Fruit fly (Drosophila melanogaster): Measurements from ENCODE around the gene CG14053.

- no peak for TF ChIP-seq psq (GFP tag; optimal IDR thresholded peaks at IDR 0.05)
- TF ChIP-seq CG9817 (tag; optimal IDR thresholded peaks at IDR 0.05) = no peak
- no peak for TF ChIP-seq CG8290 (GFP tag; optimal IDR thresholded peaks at IDR 0.05)
- no peak for TF ChIP-seq CG8290 (tag; optimal IDR thresholded peaks at IDR 0.05)
- TF ChIP-seq Dll (GFP tag; IDR thresholded peaks at IDR 0.05; ENCODE audit: partially characterized antibody) = no peak
- TF ChIP-seq Hsf (GFP tag; optimal IDR thresholded peaks at IDR 0.05) = no peak
- TF ChIP-seq fru (optimal IDR thresholded peaks at IDR 0.05) = no peak
- no peak for TF ChIP-seq Optix (GFP tag; IDR thresholded peaks at IDR 0.05)
- no peak for TF ChIP-seq CG10209 (GFP tag; optimal IDR thresholded peaks at IDR 0.05)
- TF ChIP-seq usp (GFP tag; optimal IDR thresholded peaks at IDR 0.05) = no peak
- no peak for TF ChIP-seq hth (optimal IDR thresholded peaks at IDR 0.05)
- no peak for TF ChIP-seq ranshi (GFP tag; IDR thresholded peaks at IDR 0.05)
Observed at dm6 chrX:2175265-2175795, 18.4 kb downstream of the CG14053 start, which contains the start of gene Cyp4d14.
